Fruit fly (Drosophila melanogaster) whole organism, embryonic: ENCODE measurements around the gene CG42307.

Source experiments
- Bgb ChIP-seq: fragments of 200-800 bp; sonication (Bioruptor generic); IDR thresholded peaks from 2 replicates; pipeline ENCODE4 v1.3.6; 2022; ENCODE audit warnings: missing biosample characterization, missing genetic modification characterization; ENCODE audit not compliant: partially characterized antibody
- Bteb2 ChIP-seq: fragments of 200-800 bp; sonication (Bioruptor generic); optimal IDR thresholded peaks from 2 replicates; lab custom pipeline; 2016; ENCODE audit warnings: missing biosample characterization, missing genetic modification characterization
- CG10274 ChIP-seq: fragments of 200-800 bp; sonication (Bioruptor generic); optimal IDR thresholded peaks from 3 replicates; lab custom pipeline; 2017; ENCODE audit warnings: missing biosample characterization, mild to moderate bottlenecking, missing genetic modification characterization
- CG11723 ChIP-seq: fragments of 200-800 bp; sonication (Bioruptor generic); optimal IDR thresholded peaks from 2 replicates; lab custom pipeline; 2017; ENCODE audit warnings: missing biosample characterization, mild to moderate bottlenecking, missing genetic modification characterization
- CG17829 ChIP-seq: fragments of 200-800 bp; optimal IDR thresholded peaks from 2 replicates; lab custom pipeline; 2019; ENCODE audit warnings: missing biosample characterization, mild to moderate bottlenecking, missing genetic modification characterization, moderate library complexity
- CG18476 ChIP-seq: fragments of 200-800 bp; sonication (Bioruptor generic); optimal IDR thresholded peaks from 2 replicates; lab custom pipeline; 2016; ENCODE audit warnings: missing biosample characterization, mild to moderate bottlenecking, missing genetic modification characterization
- CG18764 ChIP-seq: fragments of 200-800 bp; sonication (Bioruptor generic); optimal IDR thresholded peaks from 3 replicates; lab custom pipeline; 2016; ENCODE audit warnings: missing biosample characterization, missing genetic modification characterization
- CG2116 ChIP-seq: fragments of 200-800 bp; sonication (Bioruptor generic); optimal IDR thresholded peaks from 3 replicates; lab custom pipeline; 2018; ENCODE audit warnings: missing biosample characterization, mild to moderate bottlenecking, missing genetic modification characterization
- CG2129 ChIP-seq: fragments of 200-800 bp; sonication (Bioruptor generic); IDR thresholded peaks from 2 replicates; pipeline ENCODE4 v1.3.6; 2022; ENCODE audit warnings: missing biosample characterization, missing genetic modification characterization; ENCODE audit not compliant: partially characterized antibody
- CG31224 ChIP-seq: fragments of 200-800 bp; sonication (Bioruptor generic); IDR thresholded peaks from 2 replicates; pipeline ENCODE4 v1.3.6; 2022; ENCODE audit warnings: missing biosample characterization, missing genetic modification characterization
- CG31365 ChIP-seq: fragments of 200-800 bp; sonication (Bioruptor generic); optimal IDR thresholded peaks from 2 replicates; lab custom pipeline; 2018; ENCODE audit warnings: missing biosample characterization, mild to moderate bottlenecking, missing genetic modification characterization
- CG33213 ChIP-seq: fragments of 200-800 bp; sonication (Bioruptor generic); optimal IDR thresholded peaks from 3 replicates; lab custom pipeline; 2016; ENCODE audit warnings: missing biosample characterization, missing genetic modification characterization
- CG34224 ChIP-seq: fragments of 200-800 bp; sonication (Bioruptor generic); IDR thresholded peaks from 3 replicates; pipeline ENCODE4 v1.3.6; 2022; ENCODE audit warnings: missing biosample characterization, missing genetic modification characterization; ENCODE audit not compliant: partially characterized antibody
- CG34422 ChIP-seq: fragments of 200-800 bp; sonication (Bioruptor generic); IDR thresholded peaks from 3 replicates; pipeline ENCODE4 v1.3.6; 2022; ENCODE audit warnings: missing biosample characterization, missing genetic modification characterization
- CG4707 ChIP-seq: fragments of 200-800 bp; sonication (Bioruptor generic); optimal IDR thresholded peaks from 2 replicates; lab custom pipeline; 2018; ENCODE audit warnings: missing biosample characterization, mild to moderate bottlenecking, missing genetic modification characterization, moderate library complexity
- CG7928 ChIP-seq: fragments of 200-800 bp; sonication (Bioruptor generic); optimal IDR thresholded peaks from 2 replicates; lab custom pipeline; 2017; ENCODE audit warnings: missing biosample characterization, mild to moderate bottlenecking, missing genetic modification characterization
- CG8281 ChIP-seq: fragments of 200-800 bp; sonication (Bioruptor generic); optimal IDR thresholded peaks from 2 replicates; lab custom pipeline; 2018; ENCODE audit warnings: missing biosample characterization, mild to moderate bottlenecking, missing genetic modification characterization, moderate library complexity
- CG8478 ChIP-seq: fragments of >200 bp; optimal IDR thresholded peaks from 2 replicates; lab custom pipeline; 2018
- Chrac-16 ChIP-seq: fragments of 200-800 bp; sonication (Bioruptor generic); optimal IDR thresholded peaks from 3 replicates; lab custom pipeline; 2016; ENCODE audit warnings: missing biosample characterization, missing genetic modification characterization
- D19A ChIP-seq: fragments of 200-800 bp; optimal IDR thresholded peaks from 3 replicates; lab custom pipeline; 2019; ENCODE audit warnings: missing biosample characterization, mild to moderate bottlenecking, missing genetic modification characterization, moderate library complexity
- Doc3 ChIP-seq: fragments of 200-800 bp; sonication (Bioruptor generic); IDR thresholded peaks from 3 replicates; pipeline ENCODE4 v1.3.6; 2022; ENCODE audit warnings: missing biosample characterization, missing genetic modification characterization; ENCODE audit not compliant: partially characterized antibody
- Eip74EF ChIP-seq, 2 experiments: fragments of 200-800 bp in 1 of 2; fragments of >200 bp in 1 of 2; sonication (Bioruptor generic) in 1 of 2; optimal IDR thresholded peaks; 2 replicates each; lab custom pipeline; 2017 to 2019; ENCODE audit warnings: missing biosample characterization in 2 of 2, missing genetic modification characterization in 2 of 2, mild to moderate bottlenecking in 1 of 2, moderate library complexity in 1 of 2
- Elba2 ChIP-seq: fragments of 200-800 bp; sonication (Bioruptor generic); optimal IDR thresholded peaks from 3 replicates; lab custom pipeline; 2016; ENCODE audit warnings: missing biosample characterization, missing genetic modification characterization
- HHEX ChIP-seq: fragments of 200-800 bp; sonication (Bioruptor generic); optimal IDR thresholded peaks from 3 replicates; lab custom pipeline; 2017; ENCODE audit warnings: missing biosample characterization, mild to moderate bottlenecking, missing genetic modification characterization, missing genetic modification reagents
- Hand ChIP-seq: fragments of 200-800 bp; sonication (Bioruptor generic); optimal IDR thresholded peaks from 2 replicates; lab custom pipeline; 2017; ENCODE audit warnings: mild to moderate bottlenecking, missing biosample characterization, missing genetic modification reagents, missing genetic modification characterization
- Hsf ChIP-seq: fragments of 200-800 bp; sonication (Bioruptor generic); optimal IDR thresholded peaks from 3 replicates; lab custom pipeline; 2016; ENCODE audit warnings: missing biosample characterization, missing genetic modification characterization
- Jarid2 ChIP-seq: fragments of 200-800 bp; sonication (Bioruptor generic); optimal IDR thresholded peaks from 3 replicates; lab custom pipeline; 2017; ENCODE audit warnings: mild to moderate bottlenecking, missing biosample characterization, missing genetic modification reagents, missing genetic modification characterization
- NC2β ChIP-seq: fragments of 200-800 bp; sonication (Bioruptor generic); optimal IDR thresholded peaks from 2 replicates; lab custom pipeline; 2016; ENCODE audit warnings: missing biosample characterization, missing genetic modification characterization
- PHDP ChIP-seq: fragments of 200-800 bp; sonication (Bioruptor generic); optimal IDR thresholded peaks from 3 replicates; lab custom pipeline; 2018; ENCODE audit warnings: missing biosample characterization, mild to moderate bottlenecking, missing genetic modification characterization, moderate library complexity
- Scr ChIP-seq: fragments of 200-800 bp; sonication (Bioruptor generic); IDR thresholded peaks from 2 replicates; pipeline ENCODE4 v1.3.6; 2022; ENCODE audit warnings: missing biosample characterization, missing genetic modification characterization; ENCODE audit not compliant: partially characterized antibody
- Usf ChIP-seq: fragments of 200-800 bp; sonication (Bioruptor generic); optimal IDR thresholded peaks from 2 replicates; lab custom pipeline; 2017; ENCODE audit warnings: missing genotype, missing biosample characterization, missing genetic modification characterization
- aop ChIP-seq: fragments of 200-800 bp; sonication (Bioruptor generic); IDR thresholded peaks from 2 replicates; pipeline ENCODE4 v1.3.6; 2022; ENCODE audit warnings: missing biosample characterization, missing genetic modification characterization
- bab2 ChIP-seq: fragments of 200-800 bp; sonication (Bioruptor generic); optimal IDR thresholded peaks from 2 replicates; lab custom pipeline; 2016; ENCODE audit warnings: missing biosample characterization, missing genetic modification characterization
- cg ChIP-seq: fragments of 200-800 bp; sonication (Bioruptor generic); optimal IDR thresholded peaks from 3 replicates; lab custom pipeline; 2019; ENCODE audit warnings: missing biosample characterization, mild to moderate bottlenecking, missing genetic modification characterization, moderate library complexity
- corto ChIP-seq: fragments of 200-800 bp; sonication (Bioruptor generic); optimal IDR thresholded peaks from 2 replicates; lab custom pipeline; 2016; ENCODE audit warnings: missing biosample characterization, mild to moderate bottlenecking, missing genetic modification characterization, moderate library complexity
- crol ChIP-seq: fragments of 200-800 bp; sonication (Bioruptor generic); IDR thresholded peaks from 2 replicates; pipeline ENCODE4 v1.3.6; 2022; ENCODE audit warnings: missing biosample characterization, missing genetic modification characterization
- dimm ChIP-seq: fragments of 200-800 bp; sonication (Bioruptor generic); IDR thresholded peaks from 2 replicates; pipeline ENCODE4 v1.3.6; 2022; ENCODE audit warnings: missing biosample characterization, missing genetic modification characterization
- eyg ChIP-seq: fragments of 200-800 bp; sonication (Bioruptor generic); optimal IDR thresholded peaks from 3 replicates; lab custom pipeline; 2016; ENCODE audit warnings: missing biosample characterization, missing genetic modification characterization
- fd3F ChIP-seq: fragments of 200-800 bp; sonication (Bioruptor generic); optimal IDR thresholded peaks from 2 replicates; lab custom pipeline; 2018; ENCODE audit warnings: missing biosample characterization, mild to moderate bottlenecking, missing genetic modification characterization, moderate library complexity
- fd96Cb ChIP-seq: fragments of 200-800 bp; sonication (Bioruptor generic); optimal IDR thresholded peaks from 2 replicates; lab custom pipeline; 2018; ENCODE audit warnings: missing biosample characterization, mild to moderate bottlenecking, missing genetic modification characterization, moderate library complexity
- gsb-n ChIP-seq: fragments of 200-800 bp; sonication (Bioruptor generic); optimal IDR thresholded peaks from 3 replicates; lab custom pipeline; 2018; ENCODE audit warnings: missing biosample characterization, mild to moderate bottlenecking, missing genetic modification characterization
- hth ChIP-seq: fragments of >200 bp; optimal IDR thresholded peaks from 2 replicates; lab custom pipeline; 2017; ENCODE audit warnings: inconsistent platforms
- kni ChIP-seq: fragments of 200-800 bp; sonication (Bioruptor generic); optimal IDR thresholded peaks from 3 replicates; lab custom pipeline; 2017; ENCODE audit warnings: mild to moderate bottlenecking, missing biosample characterization, missing genetic modification reagents, missing genetic modification characterization
- nmo ChIP-seq: fragments of 200-800 bp; sonication (Bioruptor generic); optimal IDR thresholded peaks from 2 replicates; lab custom pipeline; 2018; ENCODE audit warnings: missing biosample characterization, mild to moderate bottlenecking, missing genetic modification characterization, moderate library complexity
- repo ChIP-seq: fragments of 200-800 bp; sonication (Bioruptor generic); optimal IDR thresholded peaks from 2 replicates; lab custom pipeline; 2016; ENCODE audit warnings: missing biosample characterization, missing genetic modification characterization
- slou ChIP-seq: fragments of 200-800 bp; sonication (Bioruptor generic); optimal IDR thresholded peaks from 3 replicates; lab custom pipeline; 2016; ENCODE audit warnings: missing biosample characterization, missing genetic modification characterization
- sob ChIP-seq: fragments of 200-800 bp; sonication (Bioruptor generic); IDR thresholded peaks from 2 replicates; pipeline ENCODE4 v1.3.6; 2022; ENCODE audit warnings: missing biosample characterization, missing genetic modification characterization
- sqz ChIP-seq: fragments of 200-800 bp; sonication (Bioruptor generic); optimal IDR thresholded peaks from 3 replicates; lab custom pipeline; 2018; ENCODE audit warnings: missing biosample characterization, mild to moderate bottlenecking, missing genetic modification characterization
- trem ChIP-seq: fragments of 200-800 bp; optimal IDR thresholded peaks from 3 replicates; lab custom pipeline; 2019; ENCODE audit warnings: missing biosample characterization, mild to moderate bottlenecking, missing genetic modification characterization, moderate library complexity

CG42307 gene

DNA sequence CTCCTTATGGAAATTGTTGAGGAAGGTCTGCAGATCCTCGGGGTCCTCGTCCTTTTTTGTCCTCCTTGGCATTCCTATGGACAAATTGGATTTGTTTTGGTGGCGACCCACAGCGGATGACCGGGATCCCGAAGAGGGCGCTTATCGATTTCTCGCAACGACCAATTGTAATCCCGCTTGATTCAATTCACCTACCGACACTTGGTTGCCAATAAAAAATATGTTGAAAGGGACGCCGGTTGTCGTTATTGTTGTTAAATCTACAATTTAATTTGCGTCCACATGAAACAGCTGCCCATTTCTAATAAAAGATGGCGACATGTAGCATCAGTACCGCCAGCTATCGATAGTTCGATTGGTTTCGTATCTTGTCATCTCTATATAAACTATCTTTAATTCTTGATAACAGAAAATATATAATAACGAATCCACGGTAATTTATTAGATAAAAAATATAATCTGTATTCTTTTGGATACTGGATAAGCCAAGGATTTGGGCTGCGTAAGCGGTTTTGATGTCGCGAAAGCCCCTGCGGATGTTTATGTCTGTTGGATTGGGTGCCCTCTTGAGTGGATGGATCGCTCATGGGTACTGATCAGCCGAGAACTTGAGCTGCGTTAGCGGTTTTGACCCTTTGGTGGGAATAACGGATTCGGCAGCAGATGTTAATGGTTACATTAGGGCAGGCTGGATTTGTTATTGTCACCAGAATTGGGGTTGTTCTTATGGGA, 27.6 kb downstream of the CG42307 start, which contains the start of gene CTCF (continued):
- TF ChIP-seq trem (tag; lab: Kevin White, UChicago) (peak; percentile 91), Bteb2 (GFP tag; lab: Kevin White, UChicago) (peak; percentile 5), CG4707 (no peak), crol (GFP tag; lab: Robert Waterston, UW) (no peak), CG18764 (GFP tag; lab: Kevin White, UChicago) (no peak), Hsf (GFP tag; lab: Kevin White, UChicago) (peak; percentile 62), Jarid2 (no peak), NC2β (peak; percentile 38), CG31224 (GFP tag; lab: Robert Waterston, UW) (no peak), CG31365 (tag; lab: Kevin White, UChicago) (no peak), CG2116 (peak; percentile 73), gsb-n (peak; percentile 87), hth (lab: Kevin White, UChicago) (no peak), CG7928 (GFP tag; lab: Kevin White, UChicago) (no peak), sob (GFP tag; lab: Robert Waterston, UW) (no peak), Scr (GFP tag; lab: Robert Waterston, UW) (peak; percentile 80), CG18476 (GFP tag; lab: Kevin White, UChicago) (no peak), repo (GFP tag; lab: Kevin White, UChicago) (peak; percentile 21), Eip74EF (GFP tag; optimal IDR thresholded peaks at IDR 0.05; lab: Kevin White, UChicago) (no peak), CG11723 (no peak), slou (no peak), Chrac-16 (GFP tag; lab: Kevin White, UChicago) (peak; percentile 27), CG34224 (peak; percentile 73), HHEX (GFP tag; lab: Kevin White, UChicago) (no peak), CG10274 (no peak), dimm (GFP tag; lab: Robert Waterston, UW) (no peak), CG8478 (lab: Kevin White, UChicago) (no peak), Elba2 (GFP tag; lab: Kevin White, UChicago) (no peak), fd96Cb (tag; lab: Kevin White, UChicago) (peak; percentile 25), CG2129 (GFP tag; lab: Robert Waterston, UW) (peak; percentile 63), kni (GFP tag; lab: Kevin White, UChicago) (peak; percentile 31), cg (GFP tag; lab: Kevin White, UChicago) (no peak), Usf (GFP tag; lab: Kevin White, UChicago) (no peak), Hand (GFP tag; lab: Kevin White, UChicago) (no peak), CG33213 (GFP tag; lab: Kevin White, UChicago) (peak; percentile 76), fd3F (GFP tag; lab: Kevin White, UChicago) (peak; percentile 4), corto (GFP tag; lab: Kevin White, UChicago) (no peak), CG34422 (GFP tag; lab: Robert Waterston, UW) (peak; percentile 63), Doc3 (peak; percentile 84), D19A (tag; lab: Kevin White, UChicago) (peak; percentile 41), eyg (GFP tag; lab: Kevin White, UChicago) (no peak), nmo (GFP tag; lab: Kevin White, UChicago) (peak; percentile 90), CG17829 (tag; lab: Kevin White, UChicago) (peak; percentile 72), bab2 (GFP tag; lab: Kevin White, UChicago) (peak; percentile 13), PHDP (tag; lab: Kevin White, UChicago) (peak; percentile 28), sqz (GFP tag; lab: Kevin White, UChicago) (no peak), aop (GFP tag; lab: Robert Waterston, UW) (no peak), CG8281 (tag; lab: Kevin White, UChicago) (no peak), Bgb (GFP tag; lab: Robert Waterston, UW) (peak; percentile 73)
